Worm (Caenorhabditis elegans) whole organism, L4 larva: ENCODE measurements around the gene C29E4.13.

Source experiments
- F10B5.3 ChIP-seq: sonication (generic microtip); optimal IDR thresholded peaks from 2 replicates; lab custom pipeline; 2016; ENCODE audit warnings: mild to moderate bottlenecking, missing genetic modification characterization, missing compliant biosample characterization
- T20F7.1 ChIP-seq: fragments of 200-800 bp; sonication (Bioruptor generic); optimal IDR thresholded peaks from 2 replicates; lab custom pipeline; 2018; ENCODE audit warnings: mild to moderate bottlenecking, missing genetic modification characterization, missing compliant biosample characterization
- ZK337.2 ChIP-seq: fragments of 200-800 bp; sonication (Bioruptor generic); IDR thresholded peaks from 2 replicates; pipeline ENCODE4 v1.3.6; 2022; ENCODE audit warnings: missing genetic modification reagents, missing genetic modification characterization, missing compliant biosample characterization
- aha-1 ChIP-seq: fragments of 150-350 bp; peaks from one replicate; lab custom pipeline; 2014; ENCODE audit warnings: missing biosample characterization, missing genetic modification characterization
- ama-1 ChIP-seq: fragments of 150-350 bp; optimal IDR thresholded peaks from 2 replicates; lab custom pipeline; 2014; ENCODE audit warnings: inconsistent platforms, mixed read lengths
- arid-1 ChIP-seq: fragments of 200-800 bp; sonication (Bioruptor generic); conservative IDR thresholded peaks from 2 replicates; pipeline ENCODE4 v1.3.6; 2022; ENCODE audit warnings: missing genetic modification reagents, missing genetic modification characterization, missing compliant biosample characterization
- ceh-20 ChIP-seq: fragments of 200-800 bp; sonication (Bioruptor generic); IDR thresholded peaks from 2 replicates; pipeline ENCODE4 v1.3.6; 2022; ENCODE audit warnings: missing genetic modification reagents, missing genetic modification characterization, missing compliant biosample characterization
- ceh-28 ChIP-seq: fragments of 150-350 bp; optimal IDR thresholded peaks from 2 replicates; lab custom pipeline; 2014; ENCODE audit warnings: missing biosample characterization, missing genetic modification reagents, missing genetic modification characterization
- ceh-32 ChIP-seq: sonication (generic microtip); optimal IDR thresholded peaks from 2 replicates; lab custom pipeline; 2016; ENCODE audit warnings: mild to moderate bottlenecking, missing genetic modification characterization, missing compliant biosample characterization; ENCODE audit not compliant: poor library complexity
- ceh-44 ChIP-seq: fragments of 200-800 bp; sonication (Bioruptor generic); IDR thresholded peaks from 2 replicates; pipeline ENCODE4 v1.3.6; 2022; ENCODE audit warnings: missing genetic modification reagents, missing genetic modification characterization, missing compliant biosample characterization
- ceh-62 ChIP-seq: sonication (generic microtip); optimal IDR thresholded peaks from 2 replicates; lab custom pipeline; 2017; ENCODE audit warnings: missing biosample characterization, missing genetic modification characterization
- ceh-82 ChIP-seq: sonication (generic microtip); optimal IDR thresholded peaks from 2 replicates; lab custom pipeline; 2017; ENCODE audit warnings: missing biosample characterization, missing genetic modification characterization
- ces-1 ChIP-seq: fragments of 150-350 bp; sonication (generic microtip); optimal IDR thresholded peaks from 4 replicates; lab custom pipeline; 2014; ENCODE audit warnings: missing biosample characterization, missing genetic modification reagents, missing genetic modification characterization
- daf-16 ChIP-seq, 3 experiments: sonication (generic microtip); optimal IDR thresholded peaks; 2 replicates each; lab custom pipeline; 2016 to 2017; ENCODE audit warnings: missing genetic modification characterization in 3 of 3, missing genetic modification reagents in 3 of 3, mild to moderate bottlenecking in 2 of 3, missing compliant biosample characterization in 2 of 3, missing biosample characterization in 1 of 3, moderate library complexity in 1 of 3
- dmd-6 ChIP-seq: fragments of 200-800 bp; sonication (Bioruptor generic); IDR thresholded peaks from 2 replicates; pipeline ENCODE4 v1.3.6; 2022; ENCODE audit warnings: missing genetic modification reagents, missing genetic modification characterization, missing compliant biosample characterization
- dmd-8 ChIP-seq: fragments of 200-800 bp; sonication (Bioruptor generic); IDR thresholded peaks from 2 replicates; pipeline ENCODE4 v1.3.6; 2022; ENCODE audit warnings: missing genetic modification characterization, missing compliant biosample characterization
- dpl-1 ChIP-seq: fragments of 150-350 bp; optimal IDR thresholded peaks from 2 replicates; lab custom pipeline; 2014; ENCODE audit warnings: missing biosample characterization, missing genetic modification reagents, missing genetic modification characterization
- dve-1 ChIP-seq: sonication (generic microtip); optimal IDR thresholded peaks from 2 replicates; lab custom pipeline; 2017; ENCODE audit warnings: antibody characterized with exemption, mild to moderate bottlenecking, missing genetic modification characterization, missing compliant biosample characterization; ENCODE audit not compliant: insufficient read depth
- fkh-10 ChIP-seq: fragments of 150-350 bp; optimal IDR thresholded peaks from 2 replicates; lab custom pipeline; 2014; ENCODE audit warnings: missing biosample characterization, missing genetic modification reagents, missing genetic modification characterization
- fos-1 ChIP-seq: fragments of 150-350 bp; optimal IDR thresholded peaks from 2 replicates; lab custom pipeline; 2014; ENCODE audit warnings: missing biosample characterization, missing genetic modification characterization
- hlh-11 ChIP-seq: fragments of 200-800 bp; sonication (Bioruptor generic); optimal IDR thresholded peaks from 2 replicates; lab custom pipeline; 2018; ENCODE audit warnings: mild to moderate bottlenecking, missing genetic modification characterization, missing compliant biosample characterization
- hlh-30 ChIP-seq: sonication (generic microtip); optimal IDR thresholded peaks from 2 replicates; lab custom pipeline; 2017; ENCODE audit warnings: antibody characterized with exemption, mild to moderate bottlenecking, missing genetic modification characterization, missing compliant biosample characterization; ENCODE audit not compliant: insufficient read depth
- lim-7 ChIP-seq: fragments of 200-800 bp; sonication (Bioruptor generic); IDR thresholded peaks from 2 replicates; pipeline ENCODE4 v1.3.6; 2022; ENCODE audit warnings: missing genetic modification characterization, missing compliant biosample characterization
- lin-29 ChIP-seq: fragments of 200-800 bp; sonication (Bioruptor generic); IDR thresholded peaks from 2 replicates; pipeline ENCODE4 v1.3.6; 2022; ENCODE audit warnings: missing genetic modification reagents, missing genetic modification characterization, missing compliant biosample characterization
- lin-39 ChIP-seq: fragments of 150-350 bp; optimal IDR thresholded peaks from 2 replicates; lab custom pipeline; 2014; ENCODE audit warnings: missing biosample characterization, missing genetic modification reagents, missing genetic modification characterization
- lsy-2 ChIP-seq, 2 experiments: fragments of 150-350 bp in 1 of 2; sonication (generic microtip) in 1 of 2; optimal IDR thresholded peaks; 2 replicates each; lab custom pipeline; 2014 to 2017; ENCODE audit warnings: missing biosample characterization in 2 of 2, missing genetic modification characterization in 2 of 2
- madf-5 ChIP-seq, 2 experiments: fragments of 200-800 bp; sonication (Bioruptor generic); IDR thresholded peaks; 2 replicates each; pipeline ENCODE4 v1.3.6; 2022; ENCODE audit warnings: missing compliant biosample characterization in 2 of 2, missing genetic modification characterization in 2 of 2
- madf-9 ChIP-seq: fragments of 200-800 bp; sonication (Bioruptor generic); conservative IDR thresholded peaks from 2 replicates; pipeline ENCODE4 v1.3.6; 2022; ENCODE audit warnings: missing genetic modification reagents, missing genetic modification characterization, missing compliant biosample characterization
- mdl-1 ChIP-seq, 2 experiments: fragments of 150-350 bp in 1 of 2; sonication (generic microtip) in 1 of 2; optimal IDR thresholded peaks; 2 replicates each; lab custom pipeline; 2014 to 2017; ENCODE audit warnings: missing biosample characterization in 2 of 2, missing genetic modification characterization in 2 of 2
- mxl-3 ChIP-seq: fragments of 200-800 bp; sonication (Bioruptor generic); optimal IDR thresholded peaks from 2 replicates; lab custom pipeline; 2018; ENCODE audit warnings: mild to moderate bottlenecking, missing genetic modification characterization, missing compliant biosample characterization
- nhr-10 ChIP-seq: fragments of 150-350 bp; optimal IDR thresholded peaks from 2 replicates; lab custom pipeline; 2014; ENCODE audit warnings: missing biosample characterization, missing genetic modification characterization
- nhr-102 ChIP-seq: sonication (generic microtip); optimal IDR thresholded peaks from 2 replicates; lab custom pipeline; 2016; ENCODE audit warnings: mild to moderate bottlenecking, missing genetic modification characterization, moderate library complexity, missing compliant biosample characterization
- nhr-111 ChIP-seq: fragments of 200-800 bp; sonication (Bioruptor generic); optimal IDR thresholded peaks from 2 replicates; lab custom pipeline; 2018; ENCODE audit warnings: mild to moderate bottlenecking, missing genetic modification characterization, missing compliant biosample characterization
- nhr-237 ChIP-seq: sonication (generic microtip); optimal IDR thresholded peaks from 2 replicates; lab custom pipeline; 2017; ENCODE audit warnings: missing biosample characterization, missing genetic modification characterization
- nhr-25 ChIP-seq: sonication (generic microtip); optimal IDR thresholded peaks from 2 replicates; lab custom pipeline; 2017; ENCODE audit warnings: missing genetic modification characterization, mild to moderate bottlenecking, missing compliant biosample characterization, antibody characterized with exemption, moderate library complexity, borderline replicate concordance; ENCODE audit not compliant: insufficient read depth
- nhr-28 ChIP-seq: fragments of 150-350 bp; optimal IDR thresholded peaks from 2 replicates; lab custom pipeline; 2014; ENCODE audit warnings: missing biosample characterization, missing genetic modification characterization
- nhr-48 ChIP-seq: sonication (generic microtip); optimal IDR thresholded peaks from 2 replicates; lab custom pipeline; 2016; ENCODE audit warnings: mild to moderate bottlenecking, missing genetic modification characterization, missing compliant biosample characterization
- nhr-77 ChIP-seq: fragments of 150-350 bp; optimal IDR thresholded peaks from 2 replicates; lab custom pipeline; 2014; ENCODE audit warnings: missing biosample characterization, missing genetic modification characterization
- snpc-1.2 ChIP-seq: fragments of 200-800 bp; sonication (Bioruptor generic); IDR thresholded peaks from 2 replicates; pipeline ENCODE4 v1.3.6; 2022; ENCODE audit warnings: missing genetic modification reagents, missing genetic modification characterization, missing compliant biosample characterization
- spr-1 ChIP-seq: sonication (generic microtip); optimal IDR thresholded peaks from 2 replicates; lab custom pipeline; 2016; ENCODE audit warnings: mild to moderate bottlenecking, missing genetic modification characterization, missing compliant biosample characterization
- spr-3 ChIP-seq: fragments of 200-800 bp; sonication (Bioruptor generic); optimal IDR thresholded peaks from 2 replicates; lab custom pipeline; 2018; ENCODE audit warnings: mild to moderate bottlenecking, missing genetic modification characterization, missing compliant biosample characterization
- tra-1 ChIP-seq: fragments of 200-800 bp; sonication (Bioruptor generic); IDR thresholded peaks from 2 replicates; pipeline ENCODE4 v1.3.6; 2022; ENCODE audit warnings: missing genetic modification reagents, missing genetic modification characterization, missing compliant biosample characterization
- unc-39 ChIP-seq: sonication (generic microtip); optimal IDR thresholded peaks from 2 replicates; lab custom pipeline; 2017; ENCODE audit warnings: missing biosample characterization, missing genetic modification characterization
- unc-62 ChIP-seq, 3 experiments: fragments of 150-350 bp in 1 of 3; sonication (generic microtip); optimal IDR thresholded peaks in 2 of 3; peaks in 1 of 3; 1 replicate in 1 of 3; 2 replicates in 2 of 3; lab custom pipeline; 2014 to 2017; ENCODE audit warnings: missing biosample characterization in 3 of 3, missing genetic modification characterization in 3 of 3, missing genetic modification reagents in 3 of 3, missing genotype in 1 of 3
- zag-1 ChIP-seq: fragments of 150-350 bp; optimal IDR thresholded peaks from 2 replicates; lab custom pipeline; 2014; ENCODE audit warnings: missing biosample characterization, missing genetic modification characterization
- ztf-7 ChIP-seq: fragments of 150-350 bp; optimal IDR thresholded peaks from 2 replicates; lab custom pipeline; 2014; ENCODE audit warnings: missing biosample characterization, missing genetic modification characterization

The C29E4.13 gene

DNA sequence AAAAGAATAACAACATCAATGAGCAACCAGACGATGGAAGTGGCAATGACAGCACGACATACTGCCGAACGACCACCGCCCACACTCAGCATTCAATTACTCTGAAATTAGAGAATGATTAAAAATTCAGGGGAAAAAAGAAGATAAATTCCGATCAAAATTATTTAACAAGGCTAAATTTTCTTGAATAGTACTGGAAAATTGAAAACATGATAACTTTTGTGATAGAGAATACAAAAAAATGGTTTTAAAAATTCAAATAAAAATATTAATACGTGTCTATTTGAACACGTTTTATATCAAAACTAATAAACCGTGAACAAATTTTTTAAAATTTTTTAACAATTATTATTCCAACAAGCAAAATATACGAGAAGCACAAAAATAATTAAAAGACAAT, 10.8 kb downstream of the C29E4.13 start, which contains the start of gene gly-3:
Gene gly-3, minus strand, starts transcription at position 101 of the 400 bp plus-strand sequence.
- TF ChIP-seq ces-1 (no peak), ZK337.2 (GFP tag; lab: Robert Waterston, UW) (no peak), aha-1 (no peak), nhr-25 (tag; lab: Kevin White, UChicago) (no peak), nhr-48 (tag; lab: Kevin White, UChicago) (no peak), arid-1 (GFP tag; lab: Robert Waterston, UW) (no peak), nhr-10 (tag; lab: Kevin White, UChicago) (no peak), fkh-10 (GFP tag; lab: Kevin White, UChicago) (no peak), dmd-6 (GFP tag; lab: Robert Waterston, UW) (no peak), nhr-102 (tag; lab: Kevin White, UChicago) (no peak), zag-1 (tag; lab: Kevin White, UChicago) (no peak), ceh-28 (tag; lab: Kevin White, UChicago) (no peak), nhr-111 (no peak), F10B5.3 (tag; lab: Kevin White, UChicago) (no peak)
- TF ChIP-seq, all 104 proteins: peak for 0

DNA sequence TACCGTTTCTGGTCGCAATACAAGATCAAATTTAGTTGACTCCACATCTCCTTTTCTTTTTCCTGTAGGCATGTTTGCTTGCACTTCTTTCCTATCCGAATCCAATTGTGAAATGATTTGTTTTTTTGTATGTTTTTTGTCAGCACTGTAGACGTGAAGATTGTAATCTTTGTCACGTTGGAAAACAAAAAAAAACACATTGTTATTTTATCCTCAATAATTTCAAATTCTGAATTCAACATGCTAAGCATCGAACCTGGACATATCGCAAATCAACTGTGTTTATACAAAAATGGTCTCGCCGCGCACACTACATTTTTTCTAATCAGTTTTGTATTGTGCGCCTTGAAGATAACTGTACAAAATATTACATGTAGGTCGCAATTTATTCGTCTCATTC, 15.0 kb downstream of the C29E4.13 start, which contains the start of gene ZK688.12:
Gene ZK688.12, minus strand, starts transcription at position 101 of the 400 bp plus-strand sequence.
- TF ChIP-seq snpc-1.2 (no peak), unc-39 (tag; lab: Kevin White, UChicago) (no peak), ama-1 (lab: Kevin White, UChicago) (no peak), nhr-237 (tag; lab: Kevin White, UChicago) (no peak), dpl-1 (GFP tag; lab: Kevin White, UChicago) (no peak), T20F7.1 (GFP tag; lab: Kevin White, UChicago) (no peak), lin-29 (GFP tag; lab: Robert Waterston, UW) (no peak), lim-7 (GFP tag; lab: Robert Waterston, UW) (no peak), daf-16 (GFP tag; optimal IDR thresholded peaks at IDR 0.05; lab: Kevin White, UChicago) (no peak), daf-16 (tag; optimal IDR thresholded peaks at IDR 0.05; lab: Kevin White, UChicago) (no peak), lin-39 (tag; lab: Kevin White, UChicago) (no peak), tra-1 (GFP tag; lab: Robert Waterston, UW) (no peak), dmd-6 (GFP tag; lab: Robert Waterston, UW) (no peak), spr-3 (no peak), ceh-20 (GFP tag; lab: Robert Waterston, UW) (no peak), ceh-62 (tag; lab: Kevin White, UChicago) (no peak), dmd-8 (GFP tag; lab: Robert Waterston, UW) (no peak), spr-1 (tag; lab: Kevin White, UChicago) (no peak)

DNA sequence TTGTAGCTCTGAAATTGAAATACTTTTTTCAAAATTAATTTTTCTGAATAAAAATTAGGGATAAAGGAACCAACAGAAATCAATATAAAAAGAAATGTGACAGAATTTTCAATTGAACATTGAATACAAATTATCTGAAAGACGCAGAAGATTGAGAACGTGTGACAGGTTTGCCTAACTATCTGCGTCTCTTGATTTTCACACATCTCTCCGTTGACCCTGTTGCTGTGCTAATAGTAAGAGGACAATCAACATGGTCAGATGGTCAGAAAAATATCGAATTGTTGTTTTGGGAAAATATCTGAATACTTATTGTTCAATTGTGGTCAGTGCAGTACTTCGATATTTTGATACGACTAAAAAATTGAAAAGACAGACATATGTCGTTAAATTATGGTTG, 16.9 kb downstream of the C29E4.13 start, which contains the start of gene ZK688.7:
Gene ZK688.7, minus strand, starts transcription at position 14 of the 400 bp plus-strand sequence.
- TF ChIP-seq mxl-3 (GFP tag; lab: Kevin White, UChicago): peak; percentile 31
- peak in 1 of 2 experiments; percentile 47 for TF ChIP-seq mdl-1 (tag; optimal IDR thresholded peaks at IDR 0.05; lab: Kevin White, UChicago)
- no peak for TF ChIP-seq fos-1 (tag; lab: Kevin White, UChicago)
- TF ChIP-seq unc-39 (tag; lab: Kevin White, UChicago): no peak
- TF ChIP-seq ceh-62 (tag; lab: Kevin White, UChicago): no peak
- no peak for TF ChIP-seq ama-1 (lab: Kevin White, UChicago)
- no peak for TF ChIP-seq ceh-44 (GFP tag; lab: Robert Waterston, UW)
- no peak for TF ChIP-seq ceh-28 (tag; lab: Kevin White, UChicago)
- peak; percentile 56 for TF ChIP-seq hlh-11
- peak in 1 of 2 experiments; percentile 29 for TF ChIP-seq lsy-2 (tag; optimal IDR thresholded peaks at IDR 0.05; lab: Kevin White, UChicago)
- TF ChIP-seq nhr-77: no peak
- TF ChIP-seq madf-5 (GFP tag; IDR thresholded peaks at IDR 0.05; lab: Robert Waterston, UW): no peak
- no peak for TF ChIP-seq nhr-102 (tag; lab: Kevin White, UChicago)
- TF ChIP-seq madf-9: no peak
- no peak for TF ChIP-seq ceh-82 (tag; lab: Kevin White, UChicago)
- no peak for TF ChIP-seq ceh-32 (tag; lab: Kevin White, UChicago)
- TF ChIP-seq unc-62 (GFP tag; optimal IDR thresholded peaks at IDR 0.05 in 1 of 2; lab: Kevin White, UChicago): peak in 1 of 2 experiments; percentile 87
- TF ChIP-seq unc-62 (tag; optimal IDR thresholded peaks at IDR 0.05; lab: Kevin White, UChicago): no peak
- peak; percentile 2 for TF ChIP-seq T20F7.1 (GFP tag; lab: Kevin White, UChicago)
- TF ChIP-seq hlh-30 (tag; lab: Kevin White, UChicago): peak; percentile 86
- no peak for TF ChIP-seq daf-16 (GFP tag; optimal IDR thresholded peaks at IDR 0.05; lab: Kevin White, UChicago)
- TF ChIP-seq daf-16 (tag; optimal IDR thresholded peaks at IDR 0.05; lab: Kevin White, UChicago): peak; percentile 84
- TF ChIP-seq ztf-7 (tag; lab: Kevin White, UChicago): no peak
- peak; percentile 60 for TF ChIP-seq nhr-28 (tag; lab: Kevin White, UChicago)
- peak; percentile 60 for TF ChIP-seq dve-1 (tag; lab: Kevin White, UChicago)
